Worm (Caenorhabditis elegans): ENCODE data around the gene lgc-21.

DNA sequence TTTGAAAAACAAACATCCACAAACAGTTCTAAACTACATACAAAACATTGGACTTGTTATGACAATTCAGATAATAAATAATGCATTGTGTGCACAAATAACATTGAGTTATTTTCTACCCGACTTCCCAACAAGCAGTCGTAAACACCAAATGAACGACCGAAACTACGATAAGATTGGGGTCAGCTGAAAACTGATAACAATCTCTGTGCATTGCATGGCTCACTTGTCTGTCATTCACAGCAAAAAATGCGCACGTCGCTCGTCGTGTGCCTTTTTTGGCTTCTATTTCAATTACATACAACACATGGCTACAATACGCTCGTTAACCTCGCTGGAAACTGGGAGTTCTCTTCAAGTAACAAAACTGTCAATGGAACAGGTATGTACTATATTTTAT, 3.2 kb upstream of the lgc-21 start, which contains the start of gene C33G3.4:
- TF ChIP-seq lin-35 (GFP tag; optimal IDR thresholded peaks at IDR 0.05) (peak in 1 of 2 experiments; percentile 6), ztf-11 (tag; optimal IDR thresholded peaks at IDR 0.05) (no peak), snpc-4 (tag; optimal IDR thresholded peaks at IDR 0.05) (no peak), skn-1 (tag; optimal IDR thresholded peaks at IDR 0.05) (no peak), C16A3.4 (tag; optimal IDR thresholded peaks at IDR 0.05) (no peak)
